Worm (Caenorhabditis elegans) whole organism, L2 larva: ENCODE results near the gene C08E8.1.

Experiments
- F13H6.1 ChIP-seq: sonication (generic microtip); optimal IDR thresholded peaks from 2 replicates; lab custom pipeline; 2016; ENCODE audit warnings: missing genetic modification characterization, missing compliant biosample characterization
- alr-1 ChIP-seq: fragments of 150-350 bp; optimal IDR thresholded peaks from 2 replicates; lab custom pipeline; 2014; ENCODE audit warnings: missing biosample characterization, missing genetic modification characterization
- ama-1 ChIP-seq: fragments of 150-350 bp; optimal IDR thresholded peaks from 2 replicates; lab custom pipeline; 2018; ENCODE audit warnings: inconsistent platforms
- elt-3 ChIP-seq: sonication (generic microtip); optimal IDR thresholded peaks from 2 replicates; lab custom pipeline; 2017; ENCODE audit warnings: missing biosample characterization, missing genetic modification characterization
- lin-13 ChIP-seq: fragments of 150-350 bp; optimal IDR thresholded peaks from 2 replicates; lab custom pipeline; 2014; ENCODE audit warnings: missing biosample characterization, missing genetic modification reagents, missing genetic modification characterization

- TF ChIP-seq elt-3 (tag; lab: Kevin White, UChicago) = no peak
- no peak for TF ChIP-seq ama-1 (lab: Kevin White, UChicago)
- TF ChIP-seq alr-1 (tag; lab: Kevin White, UChicago) = no peak
- no peak for TF ChIP-seq lin-13 (GFP tag; lab: Kevin White, UChicago)
- no peak for TF ChIP-seq F13H6.1
These were observed 9.3 kb upstream of the C08E8.1 start, which contains the start of gene C08E8.4 for ce11 chrV:18371579-18371978.
